Worm (Caenorhabditis elegans) whole organism, mixed stage, embryonic: ENCODE results near the gene Y46C8AL.11.

Experiments used
- bed-3 ChIP-seq: fragments of 200-800 bp; sonication (Bioruptor generic); optimal IDR thresholded peaks from 3 replicates; lab custom pipeline; 2018; ENCODE audit warnings: mild to moderate bottlenecking, missing genetic modification characterization, moderate library complexity, missing compliant biosample characterization
- blmp-1 ChIP-seq: fragments of 150-350 bp; optimal IDR thresholded peaks from 2 replicates; lab custom pipeline; 2014; ENCODE audit warnings: missing biosample characterization, missing genetic modification characterization
- ceh-39 ChIP-seq: fragments of 150-350 bp; optimal IDR thresholded peaks from 2 replicates; lab custom pipeline; 2014; ENCODE audit warnings: missing biosample characterization, missing genetic modification characterization
- ceh-43 ChIP-seq: fragments of 200-800 bp; sonication (Bioruptor generic); optimal IDR thresholded peaks from 2 replicates; lab custom pipeline; 2018; ENCODE audit warnings: mild to moderate bottlenecking, missing genetic modification characterization, moderate library complexity, missing compliant biosample characterization
- cnd-1 ChIP-seq: fragments of 200-800 bp; sonication (Bioruptor generic); optimal IDR thresholded peaks from 2 replicates; lab custom pipeline; 2018; ENCODE audit warnings: mild to moderate bottlenecking, missing genetic modification characterization, missing compliant biosample characterization
- drap-1 ChIP-seq: fragments of 200-800 bp; sonication (Bioruptor generic); optimal IDR thresholded peaks from 3 replicates; lab custom pipeline; 2018; ENCODE audit warnings: mild to moderate bottlenecking, missing genetic modification characterization, missing compliant biosample characterization
- elt-1 ChIP-seq: sonication (generic microtip); optimal IDR thresholded peaks from 2 replicates; lab custom pipeline; 2017; ENCODE audit warnings: missing genetic modification characterization, mild to moderate bottlenecking, missing compliant biosample characterization, antibody characterized with exemption, moderate library complexity, borderline replicate concordance; ENCODE audit not compliant: insufficient read depth
- ham-2 ChIP-seq: fragments of 200-800 bp; sonication (Bioruptor generic); optimal IDR thresholded peaks from 2 replicates; lab custom pipeline; 2018; ENCODE audit warnings: mild to moderate bottlenecking, missing genetic modification characterization, missing compliant biosample characterization
- lin-13 ChIP-seq: fragments of 150-350 bp; optimal IDR thresholded peaks from 2 replicates; lab custom pipeline; 2014; ENCODE audit warnings: missing biosample characterization, missing genetic modification characterization
- lin-32 ChIP-seq: fragments of 200-800 bp; sonication (Bioruptor generic); optimal IDR thresholded peaks from 2 replicates; lab custom pipeline; 2018; ENCODE audit warnings: mild to moderate bottlenecking, missing genetic modification characterization, missing compliant biosample characterization
- lsy-2 ChIP-seq: fragments of 150-350 bp; optimal IDR thresholded peaks from 2 replicates; lab custom pipeline; 2014; ENCODE audit warnings: missing biosample characterization, missing genetic modification characterization
- mab-5 ChIP-seq: fragments of 150-350 bp; optimal IDR thresholded peaks from 2 replicates; lab custom pipeline; 2014; ENCODE audit warnings: missing biosample characterization, missing genetic modification characterization
- mep-1 ChIP-seq: fragments of 150-350 bp; optimal IDR thresholded peaks from 2 replicates; lab custom pipeline; 2017; ENCODE audit warnings: missing biosample characterization, missing genetic modification reagents, missing genetic modification characterization, inconsistent platforms
- mls-2 ChIP-seq: sonication (generic microtip); optimal IDR thresholded peaks from 2 replicates; lab custom pipeline; 2016; ENCODE audit warnings: mild to moderate bottlenecking, missing genetic modification characterization, moderate library complexity, missing compliant biosample characterization
- nhr-2 ChIP-seq: fragments of 150-350 bp; optimal IDR thresholded peaks from 2 replicates; lab custom pipeline; 2014; ENCODE audit warnings: missing biosample characterization, missing genetic modification characterization
- nhr-237 ChIP-seq: fragments of 150-350 bp; optimal IDR thresholded peaks from 2 replicates; lab custom pipeline; 2014; ENCODE audit warnings: missing biosample characterization, missing genetic modification characterization
- nhr-28 ChIP-seq: fragments of 150-350 bp; optimal IDR thresholded peaks from 2 replicates; lab custom pipeline; 2014; ENCODE audit warnings: missing biosample characterization, missing genetic modification characterization
- nhr-76 ChIP-seq: sonication (generic microtip); optimal IDR thresholded peaks from 2 replicates; lab custom pipeline; 2017; ENCODE audit warnings: missing biosample characterization, missing genetic modification characterization
- pha-4 ChIP-seq: fragments of 150-350 bp; optimal IDR thresholded peaks from 2 replicates; lab custom pipeline; 2018; ENCODE audit warnings: missing biosample characterization, missing genetic modification reagents, missing genetic modification characterization
- sem-2 ChIP-seq: fragments of 200-800 bp; sonication (Bioruptor generic); optimal IDR thresholded peaks from 2 replicates; lab custom pipeline; 2018; ENCODE audit warnings: mild to moderate bottlenecking, missing genetic modification characterization, missing compliant biosample characterization
- snpc-4 ChIP-seq: fragments of 150-350 bp; optimal IDR thresholded peaks from 2 replicates; lab custom pipeline; 2014; ENCODE audit warnings: missing biosample characterization, missing genetic modification characterization
- sptf-1 ChIP-seq: sonication (generic microtip); optimal IDR thresholded peaks from 2 replicates; lab custom pipeline; 2017; ENCODE audit warnings: mild to moderate bottlenecking, missing genetic modification characterization, moderate library complexity, missing compliant biosample characterization
- tbx-8 ChIP-seq: fragments of 200-800 bp; sonication (Bioruptor generic); optimal IDR thresholded peaks from 2 replicates; lab custom pipeline; 2018; ENCODE audit warnings: mild to moderate bottlenecking, missing genetic modification characterization, moderate library complexity, missing compliant biosample characterization
- unc-120 ChIP-seq: sonication (generic microtip); optimal IDR thresholded peaks from 2 replicates; lab custom pipeline; 2017; ENCODE audit warnings: missing genetic modification characterization, missing compliant biosample characterization; ENCODE audit not compliant: poor library complexity, severe bottlenecking
- unc-62 ChIP-seq: fragments of 150-350 bp; optimal IDR thresholded peaks from 2 replicates; lab custom pipeline; 2014; ENCODE audit warnings: missing biosample characterization, missing genetic modification reagents, missing genetic modification characterization

The Y46C8AL.11 gene

DNA sequence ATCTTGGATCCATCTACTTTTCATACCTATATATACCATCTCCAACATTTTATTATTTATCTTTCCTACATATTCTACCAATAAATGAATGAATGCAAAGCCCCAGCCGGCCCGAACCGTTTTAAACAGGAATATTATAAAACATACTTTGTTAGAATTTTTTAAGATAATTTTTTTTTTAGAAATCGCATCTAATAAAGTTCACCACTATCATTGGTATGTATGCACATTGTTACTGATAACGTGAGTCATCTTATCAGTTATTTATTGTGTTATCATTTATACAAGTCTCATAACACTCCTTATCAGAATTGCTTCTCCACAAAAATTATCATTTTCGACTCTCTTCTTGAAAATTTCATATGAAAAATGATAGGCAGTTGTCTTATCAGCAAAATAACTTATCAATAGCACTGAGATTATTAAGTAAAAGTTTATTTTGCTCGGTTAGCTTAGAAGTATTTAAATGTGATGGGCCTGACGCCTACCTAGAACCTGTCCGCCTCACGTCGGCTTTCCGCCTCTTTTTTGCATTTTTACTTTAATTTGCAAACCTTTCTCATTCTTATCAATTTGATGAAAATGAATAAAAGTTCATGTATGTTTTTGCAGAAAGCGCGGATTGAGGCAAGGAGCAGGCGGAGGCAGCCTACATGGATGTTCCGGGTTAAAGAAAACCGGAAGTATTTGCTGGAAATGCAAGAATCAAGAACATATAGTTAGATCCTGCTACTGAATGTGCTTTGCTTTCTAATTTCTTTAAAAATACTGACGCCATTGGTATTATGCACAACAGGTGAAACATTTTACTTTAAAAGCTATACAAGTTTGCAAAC, 43.2 kb upstream of the Y46C8AL.11 start, which contains the start of gene srz-62:
Gene srz-62 (plus strand): TSS at position 786 of the 836 bp plus-strand sequence.
- TF ChIP-seq pha-4 (tag; lab: Kevin White, UChicago) (no peak), drap-1 (GFP tag; lab: Kevin White, UChicago) (no peak), ham-2 (GFP tag; lab: Kevin White, UChicago) (no peak)

DNA sequence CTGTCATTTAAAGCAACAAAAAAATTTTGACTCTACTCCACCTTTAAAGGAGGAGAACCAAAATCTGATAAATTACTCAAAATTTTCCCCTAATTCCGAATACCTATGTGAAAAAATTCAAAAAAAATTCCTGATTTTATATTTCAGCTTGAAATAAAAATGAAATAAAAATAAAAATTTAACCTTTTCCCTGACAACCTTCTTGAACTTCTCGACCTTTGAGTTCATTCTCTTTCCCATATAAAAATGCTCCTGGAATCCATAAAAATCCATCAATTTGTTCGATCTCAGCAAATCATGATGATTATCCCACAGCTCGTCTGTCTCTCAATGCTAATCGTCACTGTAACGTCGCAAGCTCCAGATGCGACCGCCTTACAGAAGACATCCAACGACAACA, 40.1 kb upstream of the Y46C8AL.11 start, which contains the start of gene F56D6.6:
Gene F56D6.6 (plus strand): TSS at position 301 of the 400 bp plus-strand sequence.
- TF ChIP-seq snpc-4 (tag; lab: Kevin White, UChicago), result no peak
- TF ChIP-seq, all 35 proteins: peak for 0

DNA sequence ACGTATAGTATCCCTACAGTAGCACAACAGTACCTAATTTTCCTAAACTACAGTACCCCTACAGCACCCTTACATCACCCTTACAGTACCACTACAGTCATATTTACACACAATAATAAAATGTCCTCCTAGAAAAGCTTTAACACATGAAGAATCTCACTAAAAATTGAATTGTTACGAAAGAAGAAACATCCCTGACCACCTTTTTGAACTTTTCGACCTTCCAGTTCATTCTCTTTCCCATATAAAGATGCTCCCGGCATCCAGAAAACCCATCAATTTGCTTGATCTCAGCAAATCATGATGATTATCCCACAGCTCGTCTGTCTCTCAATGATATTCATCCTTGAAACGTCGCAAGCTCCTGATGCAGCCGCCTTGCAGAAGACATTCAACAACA, 38.5 kb upstream of the Y46C8AL.11 start, which contains the start of gene F56D6.21:
Gene F56D6.21 (plus strand): TSS at position 301 of the 400 bp plus-strand sequence.
- TF ChIP-seq sem-2 (no peak), lsy-2 (tag; lab: Kevin White, UChicago) (no peak), drap-1 (GFP tag; lab: Kevin White, UChicago) (no peak), unc-120 (tag; lab: Kevin White, UChicago) (no peak)

DNA sequence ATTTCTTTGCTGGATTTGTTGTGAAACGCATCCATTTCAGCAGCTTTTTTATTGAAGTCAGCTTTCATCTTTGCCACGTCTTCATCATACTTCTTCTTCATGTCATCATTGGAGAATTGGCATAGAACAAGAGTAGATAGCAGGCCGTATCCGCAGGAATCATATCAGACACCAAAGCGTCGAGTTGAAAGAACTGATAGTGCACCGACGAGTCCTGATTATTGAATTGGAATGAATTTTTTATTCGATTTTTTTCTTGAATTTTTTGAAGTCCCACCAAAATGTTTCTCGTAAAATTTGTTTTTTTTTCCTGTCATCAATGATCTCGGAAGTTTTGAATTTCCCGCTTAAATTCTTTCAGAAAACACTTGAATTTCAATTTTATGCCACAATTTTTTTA, 36.7 kb upstream of the Y46C8AL.11 start, which contains the start of gene F56D6.11:
Gene F56D6.11 (minus strand): TSS at position 101 of the 400 bp plus-strand sequence.
- TF ChIP-seq blmp-1 (tag; lab: Kevin White, UChicago) (no peak), unc-62 (GFP tag; lab: Kevin White, UChicago) (no peak), mep-1 (no peak), nhr-237 (tag; lab: Kevin White, UChicago) (no peak), snpc-4 (tag; lab: Kevin White, UChicago) (no peak), elt-1 (tag; lab: Kevin White, UChicago) (no peak), unc-120 (tag; lab: Kevin White, UChicago) (no peak), cnd-1 (no peak), sem-2 (no peak), ceh-39 (tag; lab: Kevin White, UChicago) (no peak), lin-13 (no peak), nhr-28 (tag; lab: Kevin White, UChicago) (no peak), lsy-2 (tag; lab: Kevin White, UChicago) (no peak), sptf-1 (tag; lab: Kevin White, UChicago) (no peak), nhr-2 (tag; lab: Kevin White, UChicago) (no peak), mab-5 (tag; lab: Kevin White, UChicago) (no peak), drap-1 (GFP tag; lab: Kevin White, UChicago) (no peak), pha-4 (tag; lab: Kevin White, UChicago) (no peak), bed-3 (GFP tag; lab: Kevin White, UChicago) (no peak)

DNA sequence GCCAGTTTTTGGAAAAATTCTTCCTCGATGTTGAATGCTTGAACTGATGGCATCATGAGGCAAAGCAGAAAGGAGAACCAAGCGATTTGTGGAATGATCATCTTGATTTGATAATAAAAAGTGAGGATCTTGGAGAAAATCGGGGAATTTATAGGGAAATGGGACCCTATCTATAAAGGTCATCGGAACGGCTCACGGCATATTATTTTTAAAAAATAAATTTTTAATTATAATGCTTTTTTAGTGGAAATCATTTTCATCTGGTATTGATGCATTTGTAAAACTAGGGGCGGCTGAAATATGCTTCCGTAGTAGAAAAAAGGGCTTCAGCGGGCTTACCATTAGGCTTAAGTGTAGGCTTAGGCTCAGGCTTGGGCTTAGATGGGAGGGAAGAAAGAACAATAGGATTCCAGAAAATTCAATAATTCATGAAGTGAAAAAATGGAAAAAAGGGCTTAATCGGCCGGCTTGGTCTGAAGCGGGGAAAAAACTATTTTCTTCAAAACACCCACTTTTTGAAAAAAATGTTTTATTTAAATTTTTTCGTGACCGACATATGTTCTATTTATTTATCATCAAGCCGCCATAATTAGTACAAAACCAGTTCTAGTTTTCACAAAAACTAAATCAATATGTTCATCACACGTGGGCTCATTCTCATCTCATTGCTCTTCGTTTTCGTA, 35.5 kb upstream of the Y46C8AL.11 start, which contains the start of the genes F56D6.22 and F56D6.12:
Gene F56D6.22 (minus strand): TSS at position 101 of the 683 bp plus-strand sequence.
Gene F56D6.12 (plus strand): TSS at position 633 of the 683 bp plus-strand sequence.
- no peak for TF ChIP-seq tbx-8 (GFP tag; lab: Kevin White, UChicago)
- TF ChIP-seq, all 35 proteins: peak for 0

DNA sequence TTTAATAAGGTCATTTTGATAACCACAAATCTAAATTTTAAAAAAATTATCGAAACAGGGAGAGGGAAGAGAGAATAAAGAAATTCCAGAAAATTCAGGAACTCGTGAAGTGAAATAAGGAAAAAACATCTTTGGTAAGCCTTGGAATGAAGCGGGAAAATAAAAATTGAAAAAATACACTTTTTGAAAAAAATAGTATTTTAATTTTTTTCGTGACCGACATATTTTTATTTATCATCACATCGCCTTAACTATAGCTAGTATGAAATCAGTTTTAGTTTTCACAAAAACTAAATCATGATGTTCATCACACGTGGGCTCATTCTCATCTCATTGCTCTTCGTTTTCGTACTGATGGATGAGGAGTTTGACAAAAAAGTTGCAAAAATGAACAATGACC, 34.0 kb upstream of the Y46C8AL.11 start, which contains the start of gene F56D6.13:
Gene F56D6.13 (plus strand): TSS at position 301 of the 400 bp plus-strand sequence.
- TF ChIP-seq sptf-1 (tag; lab: Kevin White, UChicago) (no peak), ceh-43 (GFP tag; lab: Kevin White, UChicago) (no peak), nhr-76 (no peak), pha-4 (tag; lab: Kevin White, UChicago) (no peak), cnd-1 (no peak), lsy-2 (tag; lab: Kevin White, UChicago) (no peak), unc-62 (GFP tag; lab: Kevin White, UChicago) (no peak), drap-1 (GFP tag; lab: Kevin White, UChicago) (no peak), lin-32 (GFP tag; lab: Kevin White, UChicago) (no peak), mls-2 (tag; lab: Kevin White, UChicago) (no peak)
